Fruit fly (Drosophila melanogaster): Measurements from ENCODE around the gene mRpL30.

mRpL30 gene

dm6 chrX:4660642-4661252 lies 13.1 kb downstream of the mRpL30 start:
- no peak for TF ChIP-seq CG8478 (optimal IDR thresholded peaks at IDR 0.05)
- no peak for TF ChIP-seq EcR (GFP tag; optimal IDR thresholded peaks at IDR 0.05)
- TF ChIP-seq pan (optimal IDR thresholded peaks at IDR 0.05) = no peak

- TF ChIP-seq psq (optimal IDR thresholded peaks at IDR 0.05) (no peak), EcR (GFP tag; optimal IDR thresholded peaks at IDR 0.05) (no peak), CG8478 (optimal IDR thresholded peaks at IDR 0.05) (no peak), usp (GFP tag; optimal IDR thresholded peaks at IDR 0.05) (no peak), pan (optimal IDR thresholded peaks at IDR 0.05) (no peak), Dll (optimal IDR thresholded peaks at IDR 0.05) (no peak)
These were observed 16.4 kb downstream of the mRpL30 start for dm6 chrX:4664107-4664506.

DNA sequence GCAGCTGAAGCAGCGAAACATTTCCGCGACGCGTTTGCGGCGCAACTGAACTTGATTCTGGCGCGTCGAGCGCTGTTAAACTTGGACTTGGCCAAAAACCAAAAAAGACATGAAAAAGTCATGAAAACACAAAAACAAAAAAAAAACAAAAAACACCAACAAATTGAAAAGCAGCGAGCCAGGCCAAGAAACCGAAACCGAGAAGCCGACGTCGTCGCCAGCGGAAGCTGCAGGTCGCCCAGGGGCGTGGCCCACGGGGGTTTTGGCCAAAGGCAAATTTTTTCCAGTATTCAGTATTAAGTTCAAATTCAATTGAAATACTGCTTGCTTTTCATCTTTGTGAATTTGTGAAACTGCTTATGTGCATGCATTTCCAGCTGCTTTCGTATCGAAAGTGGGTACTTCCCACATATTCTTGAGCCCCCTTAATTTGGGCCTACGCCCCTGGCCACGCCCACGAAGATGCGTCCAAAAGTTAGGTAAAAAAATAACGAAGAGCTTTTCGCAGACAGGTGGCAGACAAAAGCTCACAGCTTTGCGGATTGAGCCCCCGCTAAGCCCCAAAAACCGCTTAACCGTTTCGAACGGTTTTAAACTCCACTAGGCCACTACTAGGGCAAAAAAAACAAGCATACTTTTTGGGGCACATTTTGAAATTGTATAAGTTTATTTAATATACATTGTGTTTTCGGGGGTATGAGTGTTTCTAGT lies 19.1 kb downstream of the mRpL30 start, which contains the start of gene CG3009:
Gene CG3009, minus strand, starts transcription at position 51 of the 711 bp plus-strand sequence.
- TF ChIP-seq EcR (GFP tag; optimal IDR thresholded peaks at IDR 0.05) (no peak), Dll (optimal IDR thresholded peaks at IDR 0.05) (no peak), CG8478 (optimal IDR thresholded peaks at IDR 0.05) (no peak), usp (GFP tag; optimal IDR thresholded peaks at IDR 0.05) (no peak), pan (optimal IDR thresholded peaks at IDR 0.05) (no peak), psq (optimal IDR thresholded peaks at IDR 0.05) (no peak)

DNA sequence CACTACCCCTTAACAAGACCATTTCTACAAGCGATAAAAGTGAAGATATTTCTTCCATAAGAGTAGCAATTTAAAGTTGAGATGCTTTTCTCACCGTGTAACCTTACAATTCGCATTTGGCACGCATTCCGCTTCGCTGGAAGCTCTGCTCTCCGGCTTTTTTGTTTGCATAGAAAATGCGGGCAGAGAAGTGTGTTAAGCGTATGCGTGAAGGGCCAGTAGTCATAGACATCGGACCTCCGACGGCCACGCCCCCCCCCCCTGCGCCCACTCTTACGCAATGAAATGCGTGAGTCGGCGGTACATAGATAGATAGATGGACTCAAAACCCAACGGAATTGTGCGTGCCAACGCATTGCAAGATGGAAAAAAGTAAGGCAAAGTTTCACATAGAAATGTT lies 21.8 kb downstream of the mRpL30 start:
- TF ChIP-seq usp (GFP tag; optimal IDR thresholded peaks at IDR 0.05) (no peak), pan (optimal IDR thresholded peaks at IDR 0.05) (no peak), CG8478 (optimal IDR thresholded peaks at IDR 0.05) (no peak), EcR (GFP tag; optimal IDR thresholded peaks at IDR 0.05) (no peak), Dll (optimal IDR thresholded peaks at IDR 0.05) (no peak), psq (optimal IDR thresholded peaks at IDR 0.05) (no peak)

DNA sequence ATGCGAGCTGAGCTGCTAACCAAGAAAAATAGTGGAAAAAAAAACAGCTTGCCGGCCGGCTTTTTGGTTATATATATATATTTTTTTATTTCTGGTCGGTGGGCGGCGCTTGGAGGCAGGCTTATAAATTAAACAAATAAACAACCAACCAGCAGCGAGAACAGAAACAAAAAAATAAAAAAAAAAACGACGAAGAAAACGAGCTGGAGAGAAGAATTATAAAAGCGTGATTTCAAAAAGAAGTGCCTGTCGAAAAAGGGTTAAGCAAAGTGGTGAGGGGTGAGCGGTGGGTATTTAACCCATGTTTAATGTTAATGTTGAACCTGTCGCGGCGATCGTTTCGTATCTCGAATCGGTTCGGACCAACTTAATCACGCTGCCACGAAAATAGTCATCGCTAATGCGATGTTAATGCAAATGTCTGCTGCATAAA lies 23.5 kb downstream of the mRpL30 start:
- TF ChIP-seq pan (optimal IDR thresholded peaks at IDR 0.05) (no peak), psq (optimal IDR thresholded peaks at IDR 0.05) (no peak), EcR (GFP tag; optimal IDR thresholded peaks at IDR 0.05) (no peak), usp (GFP tag; optimal IDR thresholded peaks at IDR 0.05) (no peak), Dll (optimal IDR thresholded peaks at IDR 0.05) (no peak), CG8478 (optimal IDR thresholded peaks at IDR 0.05) (no peak)

- no peak for TF ChIP-seq CG8478 (optimal IDR thresholded peaks at IDR 0.05)
- TF ChIP-seq pan (optimal IDR thresholded peaks at IDR 0.05) = no peak
- no peak for TF ChIP-seq usp (GFP tag; optimal IDR thresholded peaks at IDR 0.05)
- no peak for TF ChIP-seq EcR (GFP tag; optimal IDR thresholded peaks at IDR 0.05)
- no peak for TF ChIP-seq psq (optimal IDR thresholded peaks at IDR 0.05)
- TF ChIP-seq Dll (optimal IDR thresholded peaks at IDR 0.05) = no peak
These were observed 27.4 kb downstream of the mRpL30 start for dm6 chrX:4675054-4675453.

dm6 chrX:4677427-4677826 lies 29.8 kb downstream of the mRpL30 start:
- TF ChIP-seq usp (GFP tag; optimal IDR thresholded peaks at IDR 0.05) (no peak), CG8478 (optimal IDR thresholded peaks at IDR 0.05) (no peak), Dll (optimal IDR thresholded peaks at IDR 0.05) (no peak), pan (optimal IDR thresholded peaks at IDR 0.05) (no peak), EcR (GFP tag; optimal IDR thresholded peaks at IDR 0.05) (no peak), psq (optimal IDR thresholded peaks at IDR 0.05) (no peak)

- TF ChIP-seq EcR (GFP tag; optimal IDR thresholded peaks at IDR 0.05) (peak in 1 of 2 experiments; percentile 75), psq (optimal IDR thresholded peaks at IDR 0.05) (no peak)
These were observed 30.7 kb downstream of the mRpL30 start for dm6 chrX:4678146-4678912.

DNA sequence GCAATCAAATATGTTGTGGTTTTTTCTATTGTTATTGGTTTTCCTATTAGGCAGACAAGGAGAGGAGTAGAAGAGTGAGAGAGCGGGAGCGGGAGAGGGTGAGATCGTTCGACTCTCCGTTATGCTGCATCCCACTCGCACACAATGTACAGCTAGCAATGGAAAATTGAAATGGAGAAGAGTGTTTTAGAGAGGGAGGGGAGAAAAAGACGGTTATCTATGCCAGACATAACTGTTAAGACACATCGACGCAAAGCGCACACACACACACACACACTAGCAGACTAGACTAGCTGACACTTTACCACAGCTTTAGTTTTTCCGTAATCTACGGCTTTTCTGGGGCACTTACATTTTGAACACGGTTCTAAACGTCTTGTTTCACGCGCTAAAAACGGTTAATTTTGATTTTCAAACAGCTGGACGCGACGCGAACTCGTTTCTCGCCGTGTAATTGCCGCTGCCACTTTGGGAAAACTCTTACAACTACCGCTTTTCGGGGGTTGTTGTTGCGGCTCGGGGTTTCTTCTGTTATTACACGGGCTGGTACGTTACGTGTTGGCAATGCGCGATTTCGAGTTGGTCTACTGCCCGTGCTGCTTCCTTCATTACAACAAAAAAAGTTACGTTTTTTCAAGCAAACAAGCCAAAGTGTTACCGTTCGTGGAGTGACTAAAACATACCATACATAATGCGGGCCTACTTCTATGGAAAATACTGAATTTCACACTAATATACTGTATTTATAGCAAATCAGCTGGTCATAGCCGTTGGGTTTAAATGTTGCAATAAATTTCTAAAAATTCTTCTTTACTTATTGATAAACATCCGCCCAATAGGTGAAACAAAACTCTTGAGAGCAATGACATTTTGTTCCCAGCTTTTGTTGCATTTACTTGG lies 31.5 kb downstream of the mRpL30 start, which contains the start of gene fzr:
Gene fzr, minus strand, starts transcription at position 625 of the 900 bp plus-strand sequence.
- TF ChIP-seq pan (optimal IDR thresholded peaks at IDR 0.05) (no peak), EcR (GFP tag; optimal IDR thresholded peaks at IDR 0.05) (no peak), Dll (optimal IDR thresholded peaks at IDR 0.05) (no peak), CG8478 (optimal IDR thresholded peaks at IDR 0.05) (no peak)

dm6 chrX:4679813-4680381 lies 32.2 kb downstream of the mRpL30 start:
- no peak for TF ChIP-seq CG8478 (optimal IDR thresholded peaks at IDR 0.05)
- TF ChIP-seq EcR (GFP tag; optimal IDR thresholded peaks at IDR 0.05) = no peak
- no peak for TF ChIP-seq pan (optimal IDR thresholded peaks at IDR 0.05)
- no peak for TF ChIP-seq Dll (optimal IDR thresholded peaks at IDR 0.05)
- no peak for TF ChIP-seq psq (optimal IDR thresholded peaks at IDR 0.05)
- no peak for TF ChIP-seq usp (GFP tag; optimal IDR thresholded peaks at IDR 0.05)

dm6 chrX:4684444-4684924 lies 36.8 kb downstream of the mRpL30 start:
- TF ChIP-seq usp (GFP tag; optimal IDR thresholded peaks at IDR 0.05) = no peak
- peak; percentile 19 for TF ChIP-seq Dll (optimal IDR thresholded peaks at IDR 0.05)
- TF ChIP-seq pan (optimal IDR thresholded peaks at IDR 0.05) = no peak
- peak; percentile 78 for TF ChIP-seq CG8478 (optimal IDR thresholded peaks at IDR 0.05)

All from whole organism.